Worm (Caenorhabditis elegans): ENCODE measurements around the gene bir-1.

- TF ChIP-seq daf-8 (GFP tag; IDR thresholded peaks at IDR 0.05) (no peak), unc-39 (tag; optimal IDR thresholded peaks at IDR 0.05) (no peak), nhr-10 (tag; optimal IDR thresholded peaks at IDR 0.05) (no peak), spr-3 (GFP tag; optimal IDR thresholded peaks at IDR 0.05) (no peak), snpc-4 (tag; optimal IDR thresholded peaks at IDR 0.05) (no peak), fkh-10 (GFP tag; optimal IDR thresholded peaks at IDR 0.05) (no peak), aly-2 (tag; optimal IDR thresholded peaks at IDR 0.05) (no peak), F44E2.7 (GFP tag; IDR thresholded peaks at IDR 0.05) (no peak), ceh-28 (tag; optimal IDR thresholded peaks at IDR 0.05) (no peak), jun-1 (tag; optimal IDR thresholded peaks at IDR 0.05) (no peak), ces-1 (GFP tag; optimal IDR thresholded peaks at IDR 0.05) (no peak)
These were observed 47.3 kb downstream of the bir-1 start, which contains the start of gene W05E10.1 for ce11 chrV:11691553-11691952.

Measured in whole organism, L4 larva.